Fruit fly (Drosophila melanogaster): ENCODE data around the gene REPTOR-BP.

DNA sequence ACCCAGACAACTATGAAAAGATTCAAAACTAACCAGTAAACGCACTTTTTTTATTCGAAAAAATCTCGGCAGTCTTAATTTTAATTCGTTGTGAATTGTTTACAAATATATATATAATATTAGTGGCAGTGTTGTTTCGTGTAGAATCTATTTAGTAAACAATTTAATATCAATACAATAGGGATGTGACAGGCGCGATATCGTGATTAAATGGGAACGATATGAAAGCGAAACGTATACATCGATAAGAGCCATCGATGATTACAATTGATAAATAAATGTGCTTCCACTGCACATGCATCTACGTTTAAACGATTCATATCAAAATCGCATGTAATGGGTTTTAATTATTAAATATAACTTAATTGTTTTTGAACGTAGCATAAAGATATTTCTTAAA is 13.4 kb downstream of the REPTOR-BP start:
- TF ChIP-seq Pif1A (GFP tag; optimal IDR thresholded peaks at IDR 0.05), result no peak
- TF ChIP-seq Pif1B (GFP tag; optimal IDR thresholded peaks at IDR 0.05), result no peak
- no peak for TF ChIP-seq CG8301 (tag; optimal IDR thresholded peaks at IDR 0.05)
- no peak for TF ChIP-seq EcR (GFP tag; optimal IDR thresholded peaks at IDR 0.05)
- TF ChIP-seq CG14655 (GFP tag; optimal IDR thresholded peaks at IDR 0.05), result no peak
- TF ChIP-seq CG9948 (tag; optimal IDR thresholded peaks at IDR 0.05), result no peak
- TF ChIP-seq CG32121 (GFP tag; IDR thresholded peaks at IDR 0.05), result no peak
- no peak for TF ChIP-seq Snoo (tag; optimal IDR thresholded peaks at IDR 0.05)
- TF ChIP-seq CG8159 (tag; optimal IDR thresholded peaks at IDR 0.05), result no peak
- no peak for TF ChIP-seq CG17806 (tag; optimal IDR thresholded peaks at IDR 0.05)
- no peak for TF ChIP-seq CG34367 (tag; optimal IDR thresholded peaks at IDR 0.05)
- no peak for TF ChIP-seq Ets98B (GFP tag; IDR thresholded peaks at IDR 0.05)
